Fruit fly (Drosophila melanogaster): Measurements from ENCODE around the gene Adgf-C.

dm6 chr3R:13682994-13683623, 23.4 kb upstream of the Adgf-C start:
- TF ChIP-seq Hr39 (GFP tag; optimal IDR thresholded peaks at IDR 0.05) (no peak), CG1621 (tag; optimal IDR thresholded peaks at IDR 0.05) (no peak), OdsH (GFP tag; optimal IDR thresholded peaks at IDR 0.05) (no peak), Gug (GFP tag; IDR thresholded peaks at IDR 0.05) (no peak), Sox102F (GFP tag; optimal IDR thresholded peaks at IDR 0.05) (no peak), Hr4 (GFP tag; optimal IDR thresholded peaks at IDR 0.05) (no peak), pdm3 (GFP tag; optimal IDR thresholded peaks at IDR 0.05) (no peak), ss (GFP tag; optimal IDR thresholded peaks at IDR 0.05) (no peak), dsx (GFP tag; optimal IDR thresholded peaks at IDR 0.05; ENCODE audit: poor library complexity, severe bottlenecking) (peak; percentile 25)
